Fruit fly (Drosophila melanogaster): ENCODE measurements around the gene crp.

The crp gene

dm6 chr2L:16257227-16258071 lies 30.1 kb downstream of the crp start, which contains the start of the genes PRL-1 and EndoGI (continued):
- TF ChIP-seq sima (GFP tag; optimal IDR thresholded peaks at IDR 0.05) = no peak
- TF ChIP-seq MBD-R2 (GFP tag; IDR thresholded peaks at IDR 0.05) = peak; percentile 36; the same call in 1 of the 2 replicates
- peak; percentile 80 for TF ChIP-seq CG17328 (GFP tag; IDR thresholded peaks at IDR 0.05)
- peak; percentile 31 for TF ChIP-seq ATbp (GFP tag; optimal IDR thresholded peaks at IDR 0.05)
- TF ChIP-seq zfh1 (GFP tag; IDR thresholded peaks at IDR 0.05) = peak; percentile 74; the same call in 2 of the 3 replicates
- TF ChIP-seq CG1529 (GFP tag; optimal IDR thresholded peaks at IDR 0.05) = peak; percentile 4
- TF ChIP-seq CG10654 (GFP tag; optimal IDR thresholded peaks at IDR 0.05) = peak; percentile 65
- TF ChIP-seq CG7745 (tag; optimal IDR thresholded peaks at IDR 0.05) = no peak
- TF ChIP-seq Med (GFP tag) = peak; percentile 88
- TF ChIP-seq h (optimal IDR thresholded peaks at IDR 0.05) = no peak
- TF ChIP-seq Aef1 (GFP tag; IDR thresholded peaks at IDR 0.05) = no peak; the same call in 2 of the 3 replicates
- peak; percentile 84 for TF ChIP-seq CG18262 (tag; optimal IDR thresholded peaks at IDR 0.05)
- TF ChIP-seq sim (GFP tag; IDR thresholded peaks at IDR 0.05) = 0 out of 2 replicates have a peak, but pooled peaks have one; percentile 62
- peak; percentile 60 for TF ChIP-seq CG15696 (tag; optimal IDR thresholded peaks at IDR 0.05)
- peak; percentile 100 for TF ChIP-seq hb (GFP tag; IDR thresholded peaks at IDR 0.05; ENCODE audit: partially characterized antibody)
- peak in 1 of 2 experiments; percentile 79 for TF ChIP-seq Eip74EF (GFP tag; optimal IDR thresholded peaks at IDR 0.05)
- TF ChIP-seq Dp (GFP tag; optimal IDR thresholded peaks at IDR 0.05) = peak; percentile 48
- peak; percentile 26; the same call in 1 of the 2 replicates for TF ChIP-seq peb (GFP tag; IDR thresholded peaks at IDR 0.05)
- TF ChIP-seq CG14965 (GFP tag; optimal IDR thresholded peaks at IDR 0.05; ENCODE audit: borderline replicate concordance) = no peak
- no peak for TF ChIP-seq Gsc (GFP tag; IDR thresholded peaks at IDR 0.05)
- peak; percentile 16 for TF ChIP-seq mam (GFP tag; optimal IDR thresholded peaks at IDR 0.05)
- TF ChIP-seq CG6689 (GFP tag; IDR thresholded peaks at IDR 0.05) = peak; percentile 83; the same call in 1 of the 2 replicates
- TF ChIP-seq gsb (GFP tag; IDR thresholded peaks at IDR 0.05) = no peak; the same call in 1 of the 2 replicates
- TF ChIP-seq Sin3A (optimal IDR thresholded peaks at IDR 0.05) = peak; percentile 20
- TF ChIP-seq Ptx1 (GFP tag; IDR thresholded peaks at IDR 0.05) = peak; percentile 77
- 0 out of 2 replicates have a peak, but pooled peaks have one; percentile 51 for TF ChIP-seq CG7372 (GFP tag; IDR thresholded peaks at IDR 0.05)
- no peak for TF ChIP-seq Sox102F (GFP tag; optimal IDR thresholded peaks at IDR 0.05)
- peak; percentile 74 for TF ChIP-seq tgo (GFP tag; IDR thresholded peaks at IDR 0.05)
- peak; percentile 84; the same call in 1 of the 2 replicates for TF ChIP-seq HLH3B (GFP tag; IDR thresholded peaks at IDR 0.05)
- TF ChIP-seq CG17385 (GFP tag; optimal IDR thresholded peaks at IDR 0.05) = peak; percentile 84
- peak; percentile 100 for TF ChIP-seq Dref (GFP tag; IDR thresholded peaks at IDR 0.05)
- peak; percentile 56; the same call in 1 of the 2 replicates for TF ChIP-seq CG4730 (GFP tag; IDR thresholded peaks at IDR 0.05)
- TF ChIP-seq Mes4 (GFP tag; optimal IDR thresholded peaks at IDR 0.05) = no peak
- peak; percentile 81 for TF ChIP-seq slbo (GFP tag; IDR thresholded peaks at IDR 0.05)
- TF ChIP-seq NK7.1 (GFP tag; optimal IDR thresholded peaks at IDR 0.05) = no peak
- TF ChIP-seq caup (GFP tag; optimal IDR thresholded peaks at IDR 0.05; ENCODE audit: severe bottlenecking) = peak; percentile 71
- TF ChIP-seq CG4404 (GFP tag; IDR thresholded peaks at IDR 0.05) = no peak
- peak; percentile 100 for TF ChIP-seq CG14860 (GFP tag; IDR thresholded peaks at IDR 0.05; ENCODE audit: partially characterized antibody)
- no peak for TF ChIP-seq crol (GFP tag; IDR thresholded peaks at IDR 0.05)
- TF ChIP-seq CG33557 (GFP tag; optimal IDR thresholded peaks at IDR 0.05) = peak; percentile 49
- no peak for TF ChIP-seq CG2202 (tag; optimal IDR thresholded peaks at IDR 0.05)
- no peak for TF ChIP-seq CHES-1-like (GFP tag; optimal IDR thresholded peaks at IDR 0.05)
- TF ChIP-seq grau (tag; optimal IDR thresholded peaks at IDR 0.05) = peak; percentile 87
- no peak for TF ChIP-seq sr (GFP tag; IDR thresholded peaks at IDR 0.05)
- peak; percentile 12 to 90 for TF ChIP-seq Hr51 (GFP tag; optimal IDR thresholded peaks at IDR 0.05)
- TF ChIP-seq exex (tag; optimal IDR thresholded peaks at IDR 0.05) = peak; percentile 71
- TF ChIP-seq CG2199 (GFP tag; IDR thresholded peaks at IDR 0.05) = peak; percentile 12; the same call in 1 of the 3 replicates
- TF ChIP-seq CG16779 (GFP tag; IDR thresholded peaks at IDR 0.05) = no peak
- peak; percentile 21 for TF ChIP-seq CG3407 (GFP tag; optimal IDR thresholded peaks at IDR 0.05)

Measured in whole organism, embryonic.